Worm (Caenorhabditis elegans) whole organism, mixed stage, embryonic: ENCODE data around the gene tbp-1.

ENCODE experiments used
- blmp-1 ChIP-seq: fragments of 150-350 bp; optimal IDR thresholded peaks from 2 replicates; lab custom pipeline; 2014; ENCODE audit warnings: missing biosample characterization, missing genetic modification characterization
- elt-1 ChIP-seq: sonication (generic microtip); optimal IDR thresholded peaks from 2 replicates; lab custom pipeline; 2017; ENCODE audit warnings: missing genetic modification characterization, mild to moderate bottlenecking, missing compliant biosample characterization, antibody characterized with exemption, moderate library complexity, borderline replicate concordance; ENCODE audit not compliant: insufficient read depth
- lsy-2 ChIP-seq: fragments of 150-350 bp; optimal IDR thresholded peaks from 2 replicates; lab custom pipeline; 2014; ENCODE audit warnings: missing biosample characterization, missing genetic modification characterization
- mab-5 ChIP-seq: fragments of 150-350 bp; optimal IDR thresholded peaks from 2 replicates; lab custom pipeline; 2014; ENCODE audit warnings: missing biosample characterization, missing genetic modification characterization
- nhr-2 ChIP-seq: fragments of 150-350 bp; optimal IDR thresholded peaks from 2 replicates; lab custom pipeline; 2014; ENCODE audit warnings: missing biosample characterization, missing genetic modification characterization
- nhr-237 ChIP-seq: fragments of 150-350 bp; optimal IDR thresholded peaks from 2 replicates; lab custom pipeline; 2014; ENCODE audit warnings: missing biosample characterization, missing genetic modification characterization
- nhr-76 ChIP-seq: sonication (generic microtip); optimal IDR thresholded peaks from 2 replicates; lab custom pipeline; 2017; ENCODE audit warnings: missing biosample characterization, missing genetic modification characterization
- pha-4 ChIP-seq: fragments of 150-350 bp; optimal IDR thresholded peaks from 2 replicates; lab custom pipeline; 2018; ENCODE audit warnings: missing biosample characterization, missing genetic modification reagents, missing genetic modification characterization
- snpc-4 ChIP-seq: fragments of 150-350 bp; optimal IDR thresholded peaks from 2 replicates; lab custom pipeline; 2014; ENCODE audit warnings: missing biosample characterization, missing genetic modification characterization
- unc-39 ChIP-seq: fragments of 150-350 bp; optimal IDR thresholded peaks from 2 replicates; lab custom pipeline; 2014; ENCODE audit warnings: missing biosample characterization, missing genetic modification characterization
- ztf-11 ChIP-seq: fragments of 150-350 bp; optimal IDR thresholded peaks from 2 replicates; lab custom pipeline; 2014; ENCODE audit warnings: missing biosample characterization, missing genetic modification characterization

DNA sequence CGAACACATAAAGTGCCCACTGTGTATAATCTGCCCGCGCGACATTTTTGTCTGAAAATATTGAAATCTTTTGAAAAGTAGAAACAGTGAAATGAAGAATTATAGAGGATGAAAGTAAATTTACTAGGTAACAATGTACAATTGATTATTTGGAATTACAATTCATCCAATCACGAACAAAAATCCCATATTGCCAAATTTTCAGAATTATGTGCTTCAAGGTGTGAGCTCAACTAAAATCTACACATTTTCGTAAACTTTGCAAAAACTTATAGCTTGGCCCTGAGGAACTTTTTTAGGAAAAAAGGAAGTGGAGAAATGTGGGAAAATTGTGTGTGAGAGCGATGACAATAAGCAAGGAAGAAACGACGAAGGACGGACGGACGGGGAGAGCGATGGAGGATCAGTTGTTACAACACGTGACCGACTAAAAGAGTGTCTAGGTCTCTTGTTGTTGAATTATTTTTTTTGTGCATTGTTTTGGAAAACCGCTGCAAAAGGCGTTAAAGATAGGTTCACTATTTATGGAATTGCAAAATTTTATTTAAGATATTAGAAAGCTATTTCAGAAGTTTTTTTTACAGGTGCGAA is 9.1 kb upstream of the tbp-1 start, which contains the start of gene mml-1:
- TF ChIP-seq lsy-2 (tag; lab: Kevin White, UChicago), result no peak
- TF ChIP-seq blmp-1 (tag; lab: Kevin White, UChicago), result no peak
- no peak for TF ChIP-seq elt-1 (tag; lab: Kevin White, UChicago)
- no peak for TF ChIP-seq nhr-2 (tag; lab: Kevin White, UChicago)
- no peak for TF ChIP-seq unc-39
- TF ChIP-seq nhr-76 (tag; lab: Kevin White, UChicago), result no peak
- no peak for TF ChIP-seq pha-4
- no peak for TF ChIP-seq mab-5
- TF ChIP-seq nhr-237 (tag; lab: Kevin White, UChicago), result no peak
- TF ChIP-seq snpc-4 (tag; lab: Kevin White, UChicago), result no peak
- no peak for TF ChIP-seq ztf-11
